Worm (Caenorhabditis elegans) whole organism, midembryonic: ENCODE measurements around the gene str-196.
A peak's percentile ranks its signal among the peaks of the same experiment; 100 is the strongest.

ENCODE experiments used
- T22C8.4 ChIP-seq: fragments of 200-800 bp; sonication (Bioruptor generic); IDR thresholded peaks from 2 replicates; pipeline ENCODE4 v1.3.6; 2022; ENCODE audit warnings: missing genetic modification characterization, missing compliant biosample characterization
- cog-1 ChIP-seq: sonication (generic microtip); optimal IDR thresholded peaks from 2 replicates; lab custom pipeline; 2016; ENCODE audit warnings: missing genetic modification characterization, missing compliant biosample characterization
- flt-1 ChIP-seq: fragments of 200-800 bp; sonication (Bioruptor generic); IDR thresholded peaks from 2 replicates; pipeline ENCODE4 v1.3.6; 2022; ENCODE audit warnings: missing genetic modification characterization, missing compliant biosample characterization
- klf-2 ChIP-seq: fragments of 200-800 bp; sonication (Bioruptor generic); conservative IDR thresholded peaks from 2 replicates; pipeline ENCODE4 v1.3.6; 2022; ENCODE audit warnings: missing genetic modification reagents, missing genetic modification characterization, missing compliant biosample characterization
- med-1 ChIP-seq: sonication (generic microtip); optimal IDR thresholded peaks from 2 replicates; lab custom pipeline; 2017; ENCODE audit warnings: missing genetic modification characterization, mild to moderate bottlenecking, missing compliant biosample characterization, antibody characterized with exemption, missing genetic modification reagents; ENCODE audit not compliant: insufficient read depth
- ref-1 ChIP-seq: fragments of 200-800 bp; sonication (Bioruptor generic); conservative IDR thresholded peaks from 2 replicates; pipeline ENCODE4 v1.3.6; 2022; ENCODE audit warnings: missing genetic modification reagents, missing genetic modification characterization, missing compliant biosample characterization
- tab-1 ChIP-seq: fragments of 200-800 bp; sonication (Bioruptor generic); IDR thresholded peaks from 2 replicates; pipeline ENCODE4 v1.3.6; 2022; ENCODE audit warnings: missing genetic modification characterization, missing compliant biosample characterization
- ztf-23 ChIP-seq: fragments of 200-800 bp; sonication (Bioruptor generic); IDR thresholded peaks from 2 replicates; pipeline ENCODE4 v1.3.6; 2022; ENCODE audit warnings: missing genetic modification reagents, missing genetic modification characterization, missing compliant biosample characterization
- ztf-29 ChIP-seq: fragments of 200-800 bp; sonication (Bioruptor generic); IDR thresholded peaks from 2 replicates; pipeline ENCODE4 v1.3.6; 2022; ENCODE audit warnings: missing genetic modification reagents, missing genetic modification characterization, missing compliant biosample characterization

The str-196 gene

DNA sequence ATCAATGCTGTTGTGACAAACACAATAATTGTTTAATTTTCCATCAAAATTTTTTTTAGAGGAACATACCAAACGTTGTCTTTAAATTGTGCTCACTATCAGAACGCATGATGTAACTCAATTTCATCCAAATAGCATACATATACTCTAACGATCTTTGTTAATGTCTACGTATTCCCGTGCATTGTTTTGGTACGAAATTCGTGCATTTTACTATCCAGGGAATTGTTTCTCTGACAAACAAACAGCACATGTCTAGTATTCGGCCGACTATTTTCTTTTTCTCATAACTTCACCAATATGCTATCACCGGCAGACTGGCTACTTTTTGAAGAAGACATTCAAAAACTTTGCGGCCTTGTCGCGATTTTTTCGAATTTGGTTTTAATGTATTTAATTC, at the start of gene str-196:
str-196 (plus strand) TSS at position 301 of the 400 bp plus-strand sequence.
- TF ChIP-seq cog-1 (tag; lab: Kevin White, UChicago) (no peak), flt-1 (no peak), ref-1 (GFP tag; lab: Robert Waterston, UW) (no peak), klf-2 (GFP tag; lab: Robert Waterston, UW) (no peak), med-1 (GFP tag; lab: Kevin White, UChicago) (no peak), T22C8.4 (GFP tag; lab: Robert Waterston, UW) (no peak), ztf-23 (GFP tag; lab: Robert Waterston, UW) (no peak), tab-1 (no peak), ztf-29 (GFP tag; lab: Robert Waterston, UW) (no peak)

DNA sequence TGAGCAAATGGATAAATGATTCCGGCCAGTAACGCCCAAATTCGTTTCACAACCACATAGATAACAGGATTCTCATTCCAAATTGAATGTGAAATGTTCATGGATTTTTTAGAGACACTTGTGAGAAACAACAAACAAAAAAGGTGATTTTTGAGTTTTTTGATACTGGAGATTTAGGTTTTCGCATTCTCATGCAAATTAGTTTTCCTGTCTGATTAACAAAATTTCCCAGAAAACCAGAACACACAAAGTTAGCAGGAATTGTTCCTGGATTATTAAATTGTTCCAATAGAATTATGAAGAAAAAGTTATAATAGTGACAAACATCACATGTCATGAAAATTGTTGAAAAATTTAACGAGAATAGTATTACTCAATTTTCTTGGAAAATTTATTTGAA, 48.3 kb upstream of the str-196 start, which contains the start of gene srh-33:
srh-33 (minus strand) TSS at position 101 of the 400 bp plus-strand sequence.
- TF ChIP-seq cog-1 (tag; lab: Kevin White, UChicago) (no peak), klf-2 (GFP tag; lab: Robert Waterston, UW) (no peak), ztf-29 (GFP tag; lab: Robert Waterston, UW) (no peak), T22C8.4 (GFP tag; lab: Robert Waterston, UW) (no peak), ztf-23 (GFP tag; lab: Robert Waterston, UW) (no peak), flt-1 (no peak), ref-1 (GFP tag; lab: Robert Waterston, UW) (no peak), med-1 (GFP tag; lab: Kevin White, UChicago) (no peak), tab-1 (no peak)

DNA sequence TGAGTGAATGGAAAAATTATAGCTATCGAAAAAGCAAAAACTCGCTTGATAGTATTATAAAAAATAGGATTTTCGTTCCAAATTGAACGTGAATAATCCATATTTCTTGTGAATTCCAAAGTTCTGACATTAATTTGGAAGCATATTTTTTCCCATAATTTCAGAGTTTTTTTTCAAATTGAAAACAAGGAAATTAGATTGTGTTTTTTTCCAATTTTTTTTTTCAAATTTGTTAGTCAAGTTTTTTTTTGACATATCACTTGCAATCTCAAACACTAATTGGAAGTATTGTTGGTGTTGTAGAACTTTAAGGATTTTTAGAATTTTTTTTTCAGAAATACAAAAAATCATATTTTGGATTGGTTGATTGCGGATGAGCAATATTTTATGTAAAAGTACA, 45.0 kb upstream of the str-196 start, which contains the start of gene srh-34:
srh-34 (minus strand) TSS at position 101 of the 400 bp plus-strand sequence.
- TF ChIP-seq T22C8.4 (GFP tag; lab: Robert Waterston, UW) (no peak), tab-1 (no peak), ztf-29 (GFP tag; lab: Robert Waterston, UW) (no peak), ztf-23 (GFP tag; lab: Robert Waterston, UW) (no peak), ref-1 (GFP tag; lab: Robert Waterston, UW) (no peak), cog-1 (tag; lab: Kevin White, UChicago) (no peak), med-1 (GFP tag; lab: Kevin White, UChicago) (no peak), klf-2 (GFP tag; lab: Robert Waterston, UW) (no peak), flt-1 (no peak)

DNA sequence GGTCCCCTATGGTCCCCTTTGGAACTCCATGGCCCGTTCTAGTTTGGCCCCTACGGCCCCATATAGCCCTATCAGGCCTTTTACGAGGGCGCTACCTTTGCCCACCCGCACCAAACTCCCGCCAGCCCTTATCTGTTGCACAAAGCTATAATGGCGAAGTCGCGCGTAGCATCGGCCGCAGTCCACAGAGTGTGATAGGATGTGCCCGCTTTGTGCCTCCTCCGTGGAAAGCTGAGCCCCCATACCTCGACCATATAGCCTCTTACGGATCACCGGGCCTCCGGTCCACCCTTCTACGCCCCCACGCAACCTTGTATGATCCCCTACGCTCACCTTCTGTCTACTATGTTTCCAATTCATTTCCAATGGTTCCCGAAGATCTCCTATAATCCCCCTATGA, 44.5 kb upstream of the str-196 start:
- no peak for TF ChIP-seq ztf-23 (GFP tag; lab: Robert Waterston, UW)
- no peak for TF ChIP-seq ref-1 (GFP tag; lab: Robert Waterston, UW)
- 0 out of 2 replicates have a peak, but pooled peaks have one; percentile 32 for TF ChIP-seq flt-1
- no peak for TF ChIP-seq ztf-29 (GFP tag; lab: Robert Waterston, UW)
- TF ChIP-seq T22C8.4 (GFP tag; lab: Robert Waterston, UW): no peak
- TF ChIP-seq tab-1: 0 out of 2 replicates have a peak, but pooled peaks have one; percentile 40
- TF ChIP-seq med-1 (GFP tag; lab: Kevin White, UChicago): no peak
- TF ChIP-seq cog-1 (tag; lab: Kevin White, UChicago): no peak

DNA sequence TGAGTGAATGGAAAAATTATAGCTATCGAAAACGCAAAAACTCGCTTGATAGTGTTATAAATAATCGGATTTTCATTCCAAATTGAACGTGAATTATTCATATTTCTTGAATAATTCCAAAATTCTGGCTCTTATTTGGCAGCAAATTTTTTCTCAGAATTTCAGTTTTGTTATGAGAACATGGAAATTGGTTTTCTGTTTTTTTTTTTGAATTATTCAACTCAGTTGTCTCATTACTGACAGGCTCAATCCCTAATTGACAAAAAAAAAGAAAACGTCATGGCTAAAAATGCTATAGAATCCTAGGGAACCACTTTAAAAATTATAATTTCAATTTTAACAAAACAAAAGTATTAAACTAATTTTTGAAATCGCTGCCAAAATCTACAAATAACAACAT, 42.4 kb upstream of the str-196 start, which contains the start of gene srh-35:
srh-35 (minus strand) TSS at position 101 of the 400 bp plus-strand sequence.
- no peak for TF ChIP-seq ref-1 (GFP tag; lab: Robert Waterston, UW)
- TF ChIP-seq ztf-23 (GFP tag; lab: Robert Waterston, UW): no peak
- TF ChIP-seq tab-1: no peak
- no peak for TF ChIP-seq flt-1
- no peak for TF ChIP-seq med-1 (GFP tag; lab: Kevin White, UChicago)
- TF ChIP-seq klf-2 (GFP tag; lab: Robert Waterston, UW): no peak
- TF ChIP-seq cog-1 (tag; lab: Kevin White, UChicago): no peak
- no peak for TF ChIP-seq ztf-29 (GFP tag; lab: Robert Waterston, UW)
- no peak for TF ChIP-seq T22C8.4 (GFP tag; lab: Robert Waterston, UW)

DNA sequence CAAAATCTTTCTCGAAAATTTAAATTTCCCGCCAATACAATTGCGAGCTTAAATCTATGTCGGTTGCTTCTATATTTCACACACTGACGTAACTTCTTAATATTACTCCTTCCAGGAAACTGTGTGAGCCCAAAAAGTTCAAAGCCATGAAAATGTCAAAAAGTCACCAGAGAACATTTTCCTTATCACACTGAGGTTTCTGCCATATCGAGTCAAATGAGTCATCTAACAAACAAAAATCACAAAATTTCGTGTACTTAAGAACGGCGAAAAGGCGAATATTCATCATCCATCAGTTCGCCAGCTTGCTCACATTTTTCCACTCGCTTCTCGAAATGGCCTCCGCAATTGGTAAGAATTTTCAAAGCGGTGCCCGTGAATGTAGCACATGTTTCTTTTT, 41.8 kb upstream of the str-196 start, which contains the start of gene M02H5.8:
M02H5.8 (plus strand) TSS at position 297 of the 400 bp plus-strand sequence.
- TF ChIP-seq tab-1: no peak
- no peak for TF ChIP-seq klf-2 (GFP tag; lab: Robert Waterston, UW)
- no peak for TF ChIP-seq ztf-23 (GFP tag; lab: Robert Waterston, UW)
- TF ChIP-seq ref-1 (GFP tag; lab: Robert Waterston, UW): no peak
- no peak for TF ChIP-seq ztf-29 (GFP tag; lab: Robert Waterston, UW)
- no peak for TF ChIP-seq T22C8.4 (GFP tag; lab: Robert Waterston, UW)
- no peak for TF ChIP-seq cog-1 (tag; lab: Kevin White, UChicago)
- no peak for TF ChIP-seq med-1 (GFP tag; lab: Kevin White, UChicago)
- no peak for TF ChIP-seq flt-1

DNA sequence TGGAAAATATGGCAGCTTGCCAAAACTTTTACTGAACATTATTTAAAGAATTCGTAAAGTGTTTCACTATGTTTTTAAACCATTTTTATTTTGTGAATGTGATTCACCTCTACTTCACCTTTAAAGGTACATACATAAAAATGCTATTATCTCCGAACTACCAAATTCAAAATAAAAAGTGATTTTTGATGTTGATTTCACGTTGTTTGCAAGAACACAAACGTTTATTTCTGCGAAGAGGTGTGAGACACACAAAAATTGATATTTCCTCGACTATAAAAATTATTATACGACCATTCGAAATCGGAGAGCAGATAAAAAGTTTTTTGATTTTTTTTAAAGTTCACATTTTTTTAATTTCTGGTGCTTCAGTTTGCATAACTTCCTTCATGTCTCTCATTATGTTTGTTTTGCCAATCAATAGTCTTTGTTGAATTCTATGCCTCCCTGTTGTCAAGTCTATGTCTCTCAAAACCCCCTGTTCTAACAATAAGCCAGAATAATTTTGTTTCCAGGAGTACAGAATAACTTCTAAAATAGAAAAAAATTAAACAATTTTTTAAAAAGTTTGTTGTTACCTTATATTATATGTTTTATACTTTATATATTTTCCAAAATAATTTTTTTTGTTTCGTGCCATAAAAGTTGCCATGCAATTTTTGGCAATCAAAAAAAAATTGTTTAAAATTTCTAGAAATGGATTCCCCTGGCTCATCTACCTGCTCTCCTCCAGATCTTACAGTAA, 40.6 kb upstream of the str-196 start, which contains the start of gene nhr-123:
nhr-123 (plus strand) TSS at position 695 of the 745 bp plus-strand sequence.
- no peak for TF ChIP-seq ztf-23 (GFP tag; lab: Robert Waterston, UW)
- TF ChIP-seq cog-1 (tag; lab: Kevin White, UChicago): no peak
- TF ChIP-seq ref-1 (GFP tag; lab: Robert Waterston, UW): no peak
- TF ChIP-seq klf-2 (GFP tag; lab: Robert Waterston, UW): no peak

DNA sequence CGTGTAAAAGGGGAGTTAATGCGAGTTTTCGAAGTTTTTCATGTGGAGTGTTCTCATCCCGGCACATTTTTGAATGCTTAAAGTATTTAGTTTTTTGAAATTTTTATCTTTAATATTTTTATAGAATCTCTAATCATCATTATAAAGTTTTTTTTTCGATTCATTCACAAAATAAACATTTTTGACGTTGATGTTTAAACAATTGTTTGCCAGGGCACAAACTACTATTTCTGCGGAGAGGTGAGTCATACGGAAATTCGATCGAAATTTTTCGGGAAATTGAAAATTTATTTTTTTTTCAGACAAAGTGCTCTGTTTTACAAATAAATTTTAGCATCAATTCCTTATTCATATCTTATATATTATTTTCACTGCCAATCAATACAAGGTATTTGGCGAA, 38.0 kb upstream of the str-196 start, which contains the start of gene nhr-98:
nhr-98 (plus strand) TSS at position 301 of the 400 bp plus-strand sequence.
- TF ChIP-seq klf-2 (GFP tag; lab: Robert Waterston, UW) (no peak), cog-1 (tag; lab: Kevin White, UChicago) (no peak), tab-1 (no peak), ref-1 (GFP tag; lab: Robert Waterston, UW) (no peak), ztf-23 (GFP tag; lab: Robert Waterston, UW) (no peak), flt-1 (no peak), med-1 (GFP tag; lab: Kevin White, UChicago) (no peak), ztf-29 (GFP tag; lab: Robert Waterston, UW) (no peak), T22C8.4 (GFP tag; lab: Robert Waterston, UW) (no peak)
